Fruit fly (Drosophila melanogaster) whole organism, embryonic: ENCODE results near the gene IA-2.

ENCODE experiments used
- Bgb ChIP-seq: fragments of 200-800 bp; sonication (Bioruptor generic); IDR thresholded peaks from 2 replicates; pipeline ENCODE4 v1.3.6; 2022; ENCODE audit warnings: missing biosample characterization, missing genetic modification characterization; ENCODE audit not compliant: partially characterized antibody
- Bteb2 ChIP-seq: fragments of 200-800 bp; sonication (Bioruptor generic); optimal IDR thresholded peaks from 2 replicates; lab custom pipeline; 2016; ENCODE audit warnings: missing biosample characterization, missing genetic modification characterization
- CG10267 ChIP-seq: fragments of 200-800 bp; sonication (Bioruptor generic); optimal IDR thresholded peaks from 2 replicates; lab custom pipeline; 2018; ENCODE audit warnings: missing biosample characterization, mild to moderate bottlenecking, missing genetic modification characterization, moderate library complexity
- CG10321 ChIP-seq: fragments of 200-800 bp; sonication (Bioruptor generic); IDR thresholded peaks from 2 replicates; pipeline ENCODE4 v1.3.6; 2022; ENCODE audit warnings: missing biosample characterization, missing genetic modification characterization
- CG10462 ChIP-seq: fragments of 200-800 bp; sonication (Bioruptor generic); optimal IDR thresholded peaks from 2 replicates; lab custom pipeline; 2016; ENCODE audit warnings: missing biosample characterization, missing genetic modification characterization
- CG11456 ChIP-seq: fragments of 200-800 bp; sonication (Bioruptor generic); IDR thresholded peaks from 3 replicates; pipeline ENCODE4 v1.3.6; 2022; ENCODE audit warnings: missing biosample characterization, missing genetic modification characterization
- CG12155 ChIP-seq: fragments of 200-800 bp; sonication (Bioruptor generic); optimal IDR thresholded peaks from 3 replicates; lab custom pipeline; 2016; ENCODE audit warnings: missing biosample characterization, missing genetic modification characterization
- CG12744 ChIP-seq: fragments of 200-800 bp; sonication (Bioruptor generic); optimal IDR thresholded peaks from 2 replicates; lab custom pipeline; 2016; ENCODE audit warnings: missing biosample characterization, missing genetic modification characterization
- CG13894 ChIP-seq: fragments of 200-800 bp; sonication (Bioruptor generic); optimal IDR thresholded peaks from 3 replicates; lab custom pipeline; 2018; ENCODE audit warnings: missing biosample characterization, mild to moderate bottlenecking, missing genetic modification characterization, moderate library complexity
- CG17912 ChIP-seq: fragments of 200-800 bp; sonication (Bioruptor generic); optimal IDR thresholded peaks from 2 replicates; lab custom pipeline; 2018; ENCODE audit warnings: missing biosample characterization, mild to moderate bottlenecking, missing genetic modification characterization
- CG2120 ChIP-seq: fragments of 200-800 bp; sonication (Bioruptor generic); optimal IDR thresholded peaks from 3 replicates; lab custom pipeline; 2016; ENCODE audit warnings: missing biosample characterization, missing genetic modification characterization
- CG4404 ChIP-seq: fragments of 200-800 bp; sonication (Bioruptor generic); IDR thresholded peaks from 2 replicates; pipeline ENCODE4 v1.3.6; 2022; ENCODE audit warnings: missing biosample characterization, missing genetic modification characterization
- CG6175 ChIP-seq: fragments of 200-800 bp; sonication (Bioruptor generic); IDR thresholded peaks from 3 replicates; pipeline ENCODE4 v1.3.6; 2022; ENCODE audit warnings: missing biosample characterization, missing genetic modification characterization
- CG6765 ChIP-seq: fragments of 200-800 bp; sonication (Bioruptor generic); optimal IDR thresholded peaks from 3 replicates; lab custom pipeline; 2017; ENCODE audit warnings: missing biosample characterization, mild to moderate bottlenecking, missing genetic modification characterization
- CG8089 ChIP-seq: fragments of 200-800 bp; sonication (Bioruptor generic); optimal IDR thresholded peaks from 3 replicates; lab custom pipeline; 2016; ENCODE audit warnings: missing biosample characterization, missing genetic modification characterization
- CG8290 ChIP-seq, 3 experiments: fragments of 200-800 bp; sonication (Bioruptor generic); optimal IDR thresholded peaks; 2 replicates each; lab custom pipeline; 2016 to 2019; ENCODE audit warnings: missing biosample characterization in 3 of 3, missing genetic modification characterization in 3 of 3, mild to moderate bottlenecking in 2 of 3, moderate library complexity in 1 of 3
- CG8924 ChIP-seq: fragments of 200-800 bp; optimal IDR thresholded peaks from 3 replicates; lab custom pipeline; 2019; ENCODE audit warnings: missing biosample characterization, mild to moderate bottlenecking, missing genetic modification characterization, moderate library complexity
- CG9932 ChIP-seq: fragments of 200-800 bp; sonication (Bioruptor generic); IDR thresholded peaks from 2 replicates; pipeline ENCODE4 v1.3.6; 2022; ENCODE audit warnings: missing biosample characterization, missing genetic modification characterization
- Deaf1 ChIP-seq: fragments of 200-800 bp; optimal IDR thresholded peaks from 3 replicates; lab custom pipeline; 2019; ENCODE audit warnings: missing biosample characterization, mild to moderate bottlenecking, missing genetic modification characterization, moderate library complexity
- HLH54F ChIP-seq: fragments of 200-800 bp; sonication (Bioruptor generic); optimal IDR thresholded peaks from 3 replicates; lab custom pipeline; 2016; ENCODE audit warnings: missing biosample characterization, missing genetic modification characterization
- Hr39 ChIP-seq: fragments of >200 bp; optimal IDR thresholded peaks from 2 replicates; lab custom pipeline; 2017
- Med ChIP-seq: fragments of 200-800 bp; sonication (Bioruptor generic); peaks from one replicate; lab custom pipeline; 2016; ENCODE audit warnings: missing biosample characterization, missing genetic modification characterization, mild to moderate bottlenecking, inconsistent platforms, moderate library complexity
- NC2α ChIP-seq: fragments of 200-800 bp; sonication (Bioruptor generic); optimal IDR thresholded peaks from 2 replicates; lab custom pipeline; 2016; ENCODE audit warnings: missing biosample characterization, missing genetic modification characterization
- PHDP ChIP-seq: fragments of 200-800 bp; sonication (Bioruptor generic); optimal IDR thresholded peaks from 3 replicates; lab custom pipeline; 2018; ENCODE audit warnings: missing biosample characterization, mild to moderate bottlenecking, missing genetic modification characterization, moderate library complexity
- Pdp1 ChIP-seq, 2 experiments: fragments of 200-800 bp; sonication (Bioruptor generic); optimal IDR thresholded peaks; 3 replicates each; lab custom pipeline; 2016; ENCODE audit warnings: missing biosample characterization in 2 of 2, missing genetic modification characterization in 2 of 2, mild to moderate bottlenecking in 1 of 2, moderate library complexity in 1 of 2
- Scr ChIP-seq: fragments of 200-800 bp; sonication (Bioruptor generic); IDR thresholded peaks from 2 replicates; pipeline ENCODE4 v1.3.6; 2022; ENCODE audit warnings: missing biosample characterization, missing genetic modification characterization; ENCODE audit not compliant: partially characterized antibody
- Taf1 ChIP-seq: fragments of 200-800 bp; sonication (Bioruptor generic); IDR thresholded peaks from 2 replicates; pipeline ENCODE4 v1.3.6; 2022; ENCODE audit warnings: missing biosample characterization, missing genetic modification characterization
- abd-A ChIP-seq: fragments of 200-800 bp; sonication (Bioruptor generic); optimal IDR thresholded peaks from 3 replicates; lab custom pipeline; 2019; ENCODE audit warnings: missing biosample characterization, mild to moderate bottlenecking, missing genetic modification characterization, moderate library complexity
- amos ChIP-seq: fragments of 200-800 bp; sonication (Bioruptor generic); IDR thresholded peaks from 2 replicates; pipeline ENCODE4 v1.3.6; 2022; ENCODE audit warnings: missing biosample characterization, missing genetic modification characterization; ENCODE audit not compliant: partially characterized antibody
- ara ChIP-seq: fragments of 200-800 bp; sonication (Bioruptor generic); IDR thresholded peaks from 2 replicates; pipeline ENCODE4 v1.3.6; 2022; ENCODE audit warnings: missing biosample characterization, missing genetic modification characterization
- ato ChIP-seq: fragments of 200-800 bp; sonication (Bioruptor generic); IDR thresholded peaks from 2 replicates; pipeline ENCODE4 v1.3.6; 2022; ENCODE audit warnings: missing biosample characterization, missing genetic modification characterization; ENCODE audit not compliant: partially characterized antibody
- bbx ChIP-seq: fragments of 200-800 bp; sonication (Bioruptor generic); IDR thresholded peaks from 2 replicates; pipeline ENCODE4 v1.3.6; 2022; ENCODE audit warnings: missing biosample characterization, missing genetic modification characterization; ENCODE audit not compliant: partially characterized antibody
- cas ChIP-seq: fragments of 200-800 bp; sonication (Bioruptor generic); IDR thresholded peaks from 2 replicates; pipeline ENCODE4 v1.3.6; 2022; ENCODE audit warnings: missing biosample characterization, missing genetic modification characterization
- cg ChIP-seq: fragments of 200-800 bp; sonication (Bioruptor generic); optimal IDR thresholded peaks from 3 replicates; lab custom pipeline; 2019; ENCODE audit warnings: missing biosample characterization, mild to moderate bottlenecking, missing genetic modification characterization, moderate library complexity
- chinmo ChIP-seq: fragments of 200-800 bp; sonication (Bioruptor generic); IDR thresholded peaks from 4 replicates; pipeline ENCODE4 v1.3.6; 2022; ENCODE audit warnings: missing biosample characterization, missing genetic modification characterization; ENCODE audit not compliant: partially characterized antibody
- da ChIP-seq: fragments of 200-800 bp; sonication (Bioruptor generic); optimal IDR thresholded peaks from 2 replicates; lab custom pipeline; 2016; ENCODE audit warnings: missing biosample characterization, missing genetic modification characterization
- ems ChIP-seq: fragments of 200-800 bp; sonication (Bioruptor generic); optimal IDR thresholded peaks from 3 replicates; lab custom pipeline; 2016; ENCODE audit warnings: missing biosample characterization, missing genetic modification characterization
- grau ChIP-seq: fragments of 200-800 bp; optimal IDR thresholded peaks from 3 replicates; lab custom pipeline; 2019; ENCODE audit warnings: missing biosample characterization, mild to moderate bottlenecking, missing genetic modification characterization, moderate library complexity
- jing ChIP-seq: fragments of 200-800 bp; sonication (Bioruptor generic); optimal IDR thresholded peaks from 2 replicates; lab custom pipeline; 2018; ENCODE audit warnings: missing biosample characterization, mild to moderate bottlenecking, missing genetic modification characterization
- kni ChIP-seq: fragments of 200-800 bp; sonication (Bioruptor generic); optimal IDR thresholded peaks from 3 replicates; lab custom pipeline; 2017; ENCODE audit warnings: mild to moderate bottlenecking, missing biosample characterization, missing genetic modification reagents, missing genetic modification characterization
- lilli ChIP-seq: fragments of 200-800 bp; sonication (Bioruptor generic); optimal IDR thresholded peaks from 3 replicates; lab custom pipeline; 2016; ENCODE audit warnings: missing biosample characterization, missing genetic modification characterization
- lola ChIP-seq, 3 experiments: fragments of >200 bp in 2 of 3; fragments of 200-800 bp in 1 of 3; sonication (Bioruptor generic) in 1 of 3; optimal IDR thresholded peaks; 2 replicates each; lab custom pipeline; 2017 to 2019; ENCODE audit warnings: missing biosample characterization in 3 of 3, missing genetic modification characterization in 3 of 3, mild to moderate bottlenecking in 1 of 3, moderate library complexity in 1 of 3
- nerfin-1 ChIP-seq: fragments of 200-800 bp; sonication (Bioruptor generic); optimal IDR thresholded peaks from 3 replicates; lab custom pipeline; 2019; ENCODE audit warnings: missing biosample characterization, mild to moderate bottlenecking, missing genetic modification characterization, moderate library complexity
- nerfin-2 ChIP-seq: fragments of 200-800 bp; sonication (Bioruptor generic); IDR thresholded peaks from 2 replicates; pipeline ENCODE4 v1.3.6; 2022; ENCODE audit warnings: missing biosample characterization, missing genetic modification characterization; ENCODE audit not compliant: partially characterized antibody
- phol ChIP-seq: fragments of 200-800 bp; sonication (Bioruptor generic); optimal IDR thresholded peaks from 3 replicates; lab custom pipeline; 2018; ENCODE audit warnings: missing biosample characterization, mild to moderate bottlenecking, missing genetic modification characterization, moderate library complexity
- repo ChIP-seq: fragments of 200-800 bp; sonication (Bioruptor generic); optimal IDR thresholded peaks from 2 replicates; lab custom pipeline; 2016; ENCODE audit warnings: missing biosample characterization, missing genetic modification characterization
- scrt ChIP-seq: fragments of 200-800 bp; sonication (Bioruptor generic); optimal IDR thresholded peaks from 2 replicates; lab custom pipeline; 2018; ENCODE audit warnings: missing biosample characterization, mild to moderate bottlenecking, missing genetic modification characterization, moderate library complexity
- sd ChIP-seq: fragments of 200-800 bp; sonication (Bioruptor generic); optimal IDR thresholded peaks from 3 replicates; lab custom pipeline; 2018; ENCODE audit warnings: missing biosample characterization, mild to moderate bottlenecking, missing genetic modification characterization, moderate library complexity

The IA-2 gene

DNA sequence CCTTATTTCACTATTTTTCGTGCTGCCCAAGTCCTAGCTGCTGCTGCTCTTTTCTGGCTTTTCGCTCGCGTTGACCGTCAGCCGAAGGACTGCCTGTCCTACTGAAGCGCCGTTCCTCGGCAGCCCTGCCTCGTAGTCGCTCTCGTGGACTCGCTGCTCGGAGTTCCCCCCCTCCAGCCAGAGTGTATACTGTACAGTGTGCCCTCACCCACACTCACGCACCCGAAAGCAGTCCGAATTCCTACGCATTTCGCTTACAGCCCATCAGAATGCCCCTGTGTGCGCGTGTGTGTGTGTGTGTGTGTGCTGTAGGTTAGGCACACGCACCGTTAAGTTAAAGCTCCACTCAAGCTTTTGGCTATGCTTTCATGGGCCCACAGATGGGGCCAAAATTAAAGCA is at the start of gene IA-2:
Gene IA-2 (minus strand): TSS at position 89 of the 400 bp plus-strand sequence.
- no peak for TF ChIP-seq CG12744 (GFP tag; lab: Kevin White, UChicago)
- TF ChIP-seq chinmo (GFP tag; lab: Robert Waterston, UW) = 0 out of 4 replicates have a peak, but pooled peaks have one; percentile 26
- TF ChIP-seq Deaf1 = peak; percentile 92
- peak; percentile 72 for TF ChIP-seq Med (GFP tag; lab: Kevin White, UChicago)
- TF ChIP-seq CG9932 (GFP tag; lab: Robert Waterston, UW) = 0 out of 2 replicates have a peak, but pooled peaks have one; percentile 8
- TF ChIP-seq bbx (GFP tag; lab: Robert Waterston, UW) = no peak
- peak; percentile 6 for TF ChIP-seq abd-A (tag; lab: Kevin White, UChicago)
- TF ChIP-seq Bgb (GFP tag; lab: Robert Waterston, UW) = peak; percentile 34; the same call in 1 of the 2 replicates
- TF ChIP-seq lola (GFP tag; optimal IDR thresholded peaks at IDR 0.05; lab: Kevin White, UChicago) = no peak
- peak; percentile 33 for TF ChIP-seq sd
- no peak for TF ChIP-seq HLH54F (GFP tag; lab: Kevin White, UChicago)
- no peak for TF ChIP-seq CG2120 (GFP tag; lab: Kevin White, UChicago)
- TF ChIP-seq CG6175 = no peak
- no peak for TF ChIP-seq CG8290 (GFP tag; optimal IDR thresholded peaks at IDR 0.05; lab: Kevin White, UChicago)
- peak in 1 of 2 experiments; percentile 22 for TF ChIP-seq CG8290 (tag; optimal IDR thresholded peaks at IDR 0.05; lab: Kevin White, UChicago)
- no peak for TF ChIP-seq CG17912
- no peak for TF ChIP-seq CG10321 (GFP tag; lab: Robert Waterston, UW)
- TF ChIP-seq grau = peak; percentile 70
- 0 out of 2 replicates have a peak, but pooled peaks have one; percentile 32 for TF ChIP-seq nerfin-2 (GFP tag; lab: Robert Waterston, UW)
- peak; percentile 70 for TF ChIP-seq nerfin-1
- no peak for TF ChIP-seq Bteb2
- TF ChIP-seq amos (GFP tag; lab: Robert Waterston, UW) = peak; percentile 30; the same call in 1 of the 2 replicates
- TF ChIP-seq cg (GFP tag; lab: Kevin White, UChicago) = peak; percentile 45
- peak; percentile 42 for TF ChIP-seq scrt (GFP tag; lab: Kevin White, UChicago)

DNA sequence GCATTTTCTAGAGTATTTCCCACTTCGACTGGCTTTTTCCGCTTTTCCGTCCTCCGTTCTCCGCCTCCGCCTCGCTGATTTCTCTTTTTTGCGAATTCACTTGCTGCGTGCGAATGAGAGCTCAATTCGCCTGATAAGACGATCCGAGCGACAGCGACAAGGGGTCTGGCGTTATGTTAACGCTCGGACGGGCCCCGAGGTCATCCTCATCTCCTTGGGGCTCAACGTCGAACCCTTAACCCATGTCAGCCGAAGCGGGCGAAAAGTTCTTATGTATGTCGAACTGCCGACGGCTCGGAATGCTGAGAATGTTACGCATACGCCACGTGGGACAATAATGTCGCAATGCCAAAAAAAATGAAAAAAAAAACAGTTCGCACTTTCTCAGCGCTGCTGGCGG is 47.6 kb upstream of the IA-2 start:
- TF ChIP-seq sd (peak; percentile 84), CG10462 (GFP tag; lab: Kevin White, UChicago) (no peak), ato (GFP tag; lab: Robert Waterston, UW) (no peak), CG10267 (tag; lab: Kevin White, UChicago) (no peak), CG13894 (tag; lab: Kevin White, UChicago) (peak; percentile 86), PHDP (tag; lab: Kevin White, UChicago) (no peak), Deaf1 (peak; percentile 16), ara (GFP tag; lab: Robert Waterston, UW) (no peak), Scr (no peak), phol (tag; lab: Kevin White, UChicago) (no peak), lilli (GFP tag; lab: Kevin White, UChicago) (no peak), Pdp1 (GFP tag; optimal IDR thresholded peaks at IDR 0.05; lab: Kevin White, UChicago) (peak in 1 of 2 experiments; percentile 23), abd-A (tag; lab: Kevin White, UChicago) (peak; percentile 19)

DNA sequence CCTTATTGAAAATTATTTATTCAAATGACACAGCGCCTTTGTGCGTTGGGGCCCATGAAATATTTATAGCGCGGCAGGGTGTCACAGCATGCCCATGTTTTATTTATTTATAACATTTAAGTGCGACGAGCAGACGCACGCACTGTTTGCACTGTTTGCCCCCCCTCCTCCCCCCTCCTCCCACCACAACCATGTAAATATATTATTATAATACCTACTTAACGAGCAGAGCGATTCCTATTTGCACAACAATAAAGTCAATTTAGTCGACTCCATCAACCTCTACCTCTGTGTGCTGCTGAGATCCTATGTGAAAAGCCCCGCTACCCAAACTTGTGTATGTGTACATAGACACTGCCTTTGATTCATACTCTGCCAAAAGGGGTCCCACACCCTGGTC is 46.9 kb upstream of the IA-2 start:
- TF ChIP-seq CG12155 (GFP tag; lab: Kevin White, UChicago) (no peak), jing (no peak), CG8089 (GFP tag; lab: Kevin White, UChicago) (no peak), Taf1 (no peak), repo (GFP tag; lab: Kevin White, UChicago) (no peak), ems (GFP tag; lab: Kevin White, UChicago) (no peak), NC2α (GFP tag; lab: Kevin White, UChicago) (no peak), cas (no peak), CG4404 (GFP tag; lab: Robert Waterston, UW) (no peak), CG8924 (tag; lab: Kevin White, UChicago) (peak; percentile 27), Hr39 (lab: Kevin White, UChicago) (no peak), kni (GFP tag; lab: Kevin White, UChicago) (peak; percentile 3), chinmo (GFP tag; lab: Robert Waterston, UW) (no peak), CG6765 (GFP tag; lab: Kevin White, UChicago) (peak; percentile 42), da (GFP tag; lab: Kevin White, UChicago) (no peak), CG11456 (peak; percentile 37; the same call in 1 of the 3 replicates)
